Worm (Caenorhabditis elegans): ENCODE data around the gene T28A11.3.

DNA sequence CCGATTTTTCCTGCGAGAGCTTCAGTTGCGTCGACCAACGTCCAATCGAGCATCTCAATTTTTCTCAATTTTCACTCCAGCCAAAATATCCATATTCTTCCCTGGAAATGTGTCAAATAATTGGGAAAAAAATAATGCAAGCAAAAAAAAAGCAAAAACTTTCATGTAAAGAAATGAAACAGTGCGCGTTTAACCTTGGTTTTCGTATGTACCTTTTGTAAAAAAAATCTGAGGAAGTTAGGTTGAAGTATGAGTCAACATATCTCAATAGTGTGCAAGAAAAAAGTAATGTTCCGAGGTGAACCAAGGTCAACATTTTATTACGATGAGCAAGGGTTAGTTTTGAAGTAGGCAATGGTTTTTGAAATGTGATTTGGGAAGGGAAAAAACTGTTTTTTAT, 25.0 kb upstream of the T28A11.3 start, which contains the start of gene T28A11.13:
- TF ChIP-seq sptf-1 (tag; optimal IDR thresholded peaks at IDR 0.05) (no peak), lin-13 (tag; optimal IDR thresholded peaks at IDR 0.05) (no peak), pha-4 (tag; optimal IDR thresholded peaks at IDR 0.05) (no peak), nhr-28 (tag; optimal IDR thresholded peaks at IDR 0.05) (no peak), unc-39 (tag; optimal IDR thresholded peaks at IDR 0.05) (no peak), elt-3 (tag; optimal IDR thresholded peaks at IDR 0.05) (no peak), nhr-237 (tag; optimal IDR thresholded peaks at IDR 0.05) (no peak)

Data from whole organism, mixed stage, embryonic.